Worm (Caenorhabditis elegans): ENCODE results near the gene rbm-39.

DNA sequence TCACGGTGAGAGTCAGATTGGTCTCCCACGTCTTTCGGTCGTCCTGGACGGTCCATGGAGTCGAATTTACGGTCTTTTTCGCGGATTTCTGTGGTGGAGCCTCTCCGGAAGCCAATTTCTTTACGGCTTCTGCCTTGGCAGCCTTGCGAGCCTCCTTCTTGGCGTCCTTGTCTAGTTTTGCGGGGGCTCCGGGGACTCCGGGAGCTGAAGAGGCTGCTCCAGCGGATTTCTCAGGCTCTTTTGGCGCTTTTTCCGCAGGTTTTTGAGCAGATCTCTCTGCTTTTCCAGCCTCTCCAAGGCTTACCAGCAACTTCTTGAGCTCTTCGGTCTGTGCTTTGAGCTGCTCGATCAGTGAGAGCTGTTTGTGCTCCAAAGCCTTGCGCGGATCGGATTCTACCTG lies 43.3 kb downstream of the rbm-39 start:
- TF ChIP-seq jun-1 (tag; optimal IDR thresholded peaks at IDR 0.05) (no peak), ceh-16 (tag; optimal IDR thresholded peaks at IDR 0.05) (no peak), nfya-1 (tag; optimal IDR thresholded peaks at IDR 0.05; ENCODE audit: insufficient read depth) (no peak), aly-2 (tag; optimal IDR thresholded peaks at IDR 0.05) (no peak)

Measured in whole organism, L3 larva.